Worm (Caenorhabditis elegans) whole organism, L4 larva: ENCODE data around the gene B0218.5.

Experiments used
- Y48G9A.11 ChIP-seq: fragments of 200-800 bp; sonication (Bioruptor generic); IDR thresholded peaks from 2 replicates; pipeline ENCODE4 v1.3.6; 2022; ENCODE audit warnings: missing genetic modification reagents, missing genetic modification characterization, missing compliant biosample characterization
- Y75B8A.6 ChIP-seq: fragments of 200-800 bp; sonication (Bioruptor generic); IDR thresholded peaks from 2 replicates; pipeline ENCODE4 v1.3.6; 2022; ENCODE audit warnings: missing genetic modification reagents, missing genetic modification characterization, missing compliant biosample characterization
- aha-1 ChIP-seq: fragments of 150-350 bp; peaks from one replicate; lab custom pipeline; 2014; ENCODE audit warnings: missing biosample characterization, missing genetic modification characterization
- aly-2 ChIP-seq: sonication (generic microtip); optimal IDR thresholded peaks from 2 replicates; lab custom pipeline; 2018; ENCODE audit warnings: missing biosample characterization, missing genetic modification characterization
- attf-4 ChIP-seq: sonication (generic microtip); optimal IDR thresholded peaks from 3 replicates; lab custom pipeline; 2017; ENCODE audit warnings: missing biosample characterization, missing genetic modification characterization
- ceh-20 ChIP-seq: fragments of 200-800 bp; sonication (Bioruptor generic); IDR thresholded peaks from 2 replicates; pipeline ENCODE4 v1.3.6; 2022; ENCODE audit warnings: missing genetic modification reagents, missing genetic modification characterization, missing compliant biosample characterization
- ces-1 ChIP-seq: fragments of 150-350 bp; sonication (generic microtip); optimal IDR thresholded peaks from 4 replicates; lab custom pipeline; 2014; ENCODE audit warnings: missing biosample characterization, missing genetic modification reagents, missing genetic modification characterization
- daf-12 ChIP-seq: fragments of 150-350 bp; optimal IDR thresholded peaks from 2 replicates; lab custom pipeline; 2014; ENCODE audit warnings: missing biosample characterization, missing genetic modification reagents, missing genetic modification characterization
- daf-16 ChIP-seq, 3 experiments: sonication (generic microtip); optimal IDR thresholded peaks; 2 replicates each; lab custom pipeline; 2016 to 2017; ENCODE audit warnings: missing genetic modification characterization in 3 of 3, missing genetic modification reagents in 3 of 3, mild to moderate bottlenecking in 2 of 3, missing compliant biosample characterization in 2 of 3, missing biosample characterization in 1 of 3, moderate library complexity in 1 of 3
- daf-19 ChIP-seq: fragments of 200-800 bp; sonication (Bioruptor generic); conservative IDR thresholded peaks from 2 replicates; pipeline ENCODE4 v1.3.6; 2022; ENCODE audit warnings: missing genetic modification characterization, missing compliant biosample characterization
- dmd-6 ChIP-seq: fragments of 200-800 bp; sonication (Bioruptor generic); IDR thresholded peaks from 2 replicates; pipeline ENCODE4 v1.3.6; 2022; ENCODE audit warnings: missing genetic modification reagents, missing genetic modification characterization, missing compliant biosample characterization
- dve-1 ChIP-seq: sonication (generic microtip); optimal IDR thresholded peaks from 2 replicates; lab custom pipeline; 2017; ENCODE audit warnings: antibody characterized with exemption, mild to moderate bottlenecking, missing genetic modification characterization, missing compliant biosample characterization; ENCODE audit not compliant: insufficient read depth
- hif-1 ChIP-seq, 2 experiments: sonication (generic microtip); optimal IDR thresholded peaks; 2 replicates each; lab custom pipeline; 2016 to 2017; ENCODE audit warnings: missing compliant biosample characterization in 2 of 2, missing genetic modification characterization in 2 of 2, missing genetic modification reagents in 2 of 2, missing genotype in 2 of 2, mild to moderate bottlenecking in 1 of 2
- hlh-11 ChIP-seq: fragments of 200-800 bp; sonication (Bioruptor generic); optimal IDR thresholded peaks from 2 replicates; lab custom pipeline; 2018; ENCODE audit warnings: mild to moderate bottlenecking, missing genetic modification characterization, missing compliant biosample characterization
- hlh-30 ChIP-seq: sonication (generic microtip); optimal IDR thresholded peaks from 2 replicates; lab custom pipeline; 2017; ENCODE audit warnings: antibody characterized with exemption, mild to moderate bottlenecking, missing genetic modification characterization, missing compliant biosample characterization; ENCODE audit not compliant: insufficient read depth
- lin-1 ChIP-seq: fragments of 200-800 bp; sonication (Bioruptor generic); IDR thresholded peaks from 2 replicates; pipeline ENCODE4 v1.3.6; 2022; ENCODE audit warnings: missing genetic modification reagents, missing genetic modification characterization, missing compliant biosample characterization
- lin-29 ChIP-seq: fragments of 200-800 bp; sonication (Bioruptor generic); IDR thresholded peaks from 2 replicates; pipeline ENCODE4 v1.3.6; 2022; ENCODE audit warnings: missing genetic modification reagents, missing genetic modification characterization, missing compliant biosample characterization
- lir-3 ChIP-seq: sonication (generic microtip); optimal IDR thresholded peaks from 2 replicates; lab custom pipeline; 2016; ENCODE audit warnings: mild to moderate bottlenecking, missing genetic modification characterization, missing compliant biosample characterization
- mdl-1 ChIP-seq, 2 experiments: fragments of 150-350 bp in 1 of 2; sonication (generic microtip) in 1 of 2; optimal IDR thresholded peaks; 2 replicates each; lab custom pipeline; 2014 to 2017; ENCODE audit warnings: missing biosample characterization in 2 of 2, missing genetic modification characterization in 2 of 2
- mep-1 ChIP-seq: fragments of 150-350 bp; sonication (generic microtip); optimal IDR thresholded peaks from 3 replicates; lab custom pipeline; 2014; ENCODE audit warnings: missing biosample characterization, missing genetic modification characterization
- mxl-3 ChIP-seq: fragments of 200-800 bp; sonication (Bioruptor generic); optimal IDR thresholded peaks from 2 replicates; lab custom pipeline; 2018; ENCODE audit warnings: mild to moderate bottlenecking, missing genetic modification characterization, missing compliant biosample characterization
- nhr-10 ChIP-seq: fragments of 150-350 bp; optimal IDR thresholded peaks from 2 replicates; lab custom pipeline; 2014; ENCODE audit warnings: missing biosample characterization, missing genetic modification characterization
- nhr-111 ChIP-seq: fragments of 200-800 bp; sonication (Bioruptor generic); optimal IDR thresholded peaks from 2 replicates; lab custom pipeline; 2018; ENCODE audit warnings: mild to moderate bottlenecking, missing genetic modification characterization, missing compliant biosample characterization
- nhr-28 ChIP-seq: fragments of 150-350 bp; optimal IDR thresholded peaks from 2 replicates; lab custom pipeline; 2014; ENCODE audit warnings: missing biosample characterization, missing genetic modification characterization
- nhr-41 ChIP-seq: fragments of 200-800 bp; sonication (Bioruptor generic); IDR thresholded peaks from 2 replicates; pipeline ENCODE4 v1.3.6; 2022; ENCODE audit warnings: missing genetic modification reagents, missing genetic modification characterization, missing compliant biosample characterization
- nhr-48 ChIP-seq: sonication (generic microtip); optimal IDR thresholded peaks from 2 replicates; lab custom pipeline; 2016; ENCODE audit warnings: mild to moderate bottlenecking, missing genetic modification characterization, missing compliant biosample characterization
- pqm-1 ChIP-seq: sonication (generic microtip); optimal IDR thresholded peaks from 2 replicates; lab custom pipeline; 2017; ENCODE audit warnings: missing biosample characterization, missing genetic modification characterization
- rbr-2 ChIP-seq: sonication (generic microtip); optimal IDR thresholded peaks from 2 replicates; lab custom pipeline; 2016; ENCODE audit warnings: missing genotype, missing genetic modification characterization, missing compliant biosample characterization
- sdz-12 ChIP-seq: fragments of 200-800 bp; sonication (Bioruptor generic); optimal IDR thresholded peaks from 2 replicates; lab custom pipeline; 2018; ENCODE audit warnings: mild to moderate bottlenecking, missing genetic modification characterization, missing compliant biosample characterization
- unc-62 ChIP-seq, 3 experiments: fragments of 150-350 bp in 1 of 3; sonication (generic microtip); optimal IDR thresholded peaks in 2 of 3; peaks in 1 of 3; 1 replicate in 1 of 3; 2 replicates in 2 of 3; lab custom pipeline; 2014 to 2017; ENCODE audit warnings: missing biosample characterization in 3 of 3, missing genetic modification characterization in 3 of 3, missing genetic modification reagents in 3 of 3, missing genotype in 1 of 3

Gene B0218.5

ce11 chrIV:8175686-8176532, 18.8 kb upstream of the B0218.5 start, which contains the start of gene pct-1:
Gene pct-1, plus strand, starts transcription at chrIV:8176482.
- TF ChIP-seq aly-2 (tag; lab: Kevin White, UChicago) (no peak), nhr-10 (no peak), unc-62 (GFP tag; optimal IDR thresholded peaks at IDR 0.05 in 1 of 2; lab: Kevin White, UChicago) (peak in 1 of 2 experiments; percentile 82), unc-62 (tag; optimal IDR thresholded peaks at IDR 0.05; lab: Kevin White, UChicago) (no peak), nhr-111 (GFP tag; lab: Kevin White, UChicago) (no peak), aha-1 (tag; lab: Kevin White, UChicago) (peak; percentile 2), ces-1 (GFP tag; lab: Kevin White, UChicago) (no peak), rbr-2 (tag; lab: Kevin White, UChicago) (no peak), daf-19 (GFP tag; lab: Robert Waterston, UW) (no peak), lin-29 (no peak)

- TF ChIP-seq nhr-48 (tag; lab: Kevin White, UChicago) (peak; percentile 30), mxl-3 (peak; percentile 62), nhr-28 (peak; percentile 67), mdl-1 (tag; optimal IDR thresholded peaks at IDR 0.05; lab: Kevin White, UChicago) (peak in 1 of 2 experiments; percentile 37), lir-3 (tag; lab: Kevin White, UChicago) (no peak), pqm-1 (peak; percentile 90), hif-1 (tag; optimal IDR thresholded peaks at IDR 0.05; lab: Kevin White, UChicago) (no peak), ceh-20 (GFP tag; lab: Robert Waterston, UW) (0 out of 2 replicates have a peak, but pooled peaks have one; percentile 27), dmd-6 (peak; percentile 63), dve-1 (tag; lab: Kevin White, UChicago) (peak; percentile 52), daf-12 (tag; lab: Kevin White, UChicago) (no peak), Y75B8A.6 (GFP tag; lab: Robert Waterston, UW) (0 out of 2 replicates have a peak, but pooled peaks have one; percentile 33), daf-16 (GFP tag; optimal IDR thresholded peaks at IDR 0.05; lab: Kevin White, UChicago) (no peak), daf-16 (tag; optimal IDR thresholded peaks at IDR 0.05; lab: Kevin White, UChicago) (peak; percentile 34), hlh-11 (tag; lab: Kevin White, UChicago) (peak; percentile 45), attf-4 (tag; lab: Kevin White, UChicago) (no peak), nhr-41 (GFP tag; lab: Robert Waterston, UW) (0 out of 2 replicates have a peak, but pooled peaks have one; percentile 36), lin-1 (GFP tag; lab: Robert Waterston, UW) (peak; percentile 71; the same call in 1 of the 2 replicates)
- TF ChIP-seq, all 104 proteins: peak for 13
Measured at ce11 chrIV:8174792-8175191, 17.7 kb upstream of the B0218.5 start.

ce11 chrIV:8173610-8174009, 16.5 kb upstream of the B0218.5 start:
- TF ChIP-seq hlh-11 (tag; lab: Kevin White, UChicago) = no peak
- TF ChIP-seq nhr-10 = no peak
- peak in 1 of 2 experiments; percentile 13 for TF ChIP-seq unc-62 (GFP tag; optimal IDR thresholded peaks at IDR 0.05 in 1 of 2; lab: Kevin White, UChicago)
- no peak for TF ChIP-seq unc-62 (tag; optimal IDR thresholded peaks at IDR 0.05; lab: Kevin White, UChicago)
- TF ChIP-seq hlh-30 (tag; lab: Kevin White, UChicago) = no peak
- TF ChIP-seq Y48G9A.11 = no peak
- TF ChIP-seq, all 104 proteins: peak for 1

ce11 chrIV:8171376-8171775, 14.3 kb upstream of the B0218.5 start:
- TF ChIP-seq sdz-12 (GFP tag; lab: Kevin White, UChicago) = no peak
- no peak for TF ChIP-seq mep-1 (tag; lab: Kevin White, UChicago)
